Fruit fly (Drosophila melanogaster): ENCODE results near the gene Mco4.

- TF ChIP-seq psq (optimal IDR thresholded peaks at IDR 0.05) (no peak), h (optimal IDR thresholded peaks at IDR 0.05) (no peak), ttk (optimal IDR thresholded peaks at IDR 0.05) (no peak), insv (optimal IDR thresholded peaks at IDR 0.05) (no peak)
Measured at dm6 chrX:17819635-17820139, 36.2 kb downstream of the Mco4 start, which contains the start of gene CG12986.
